Fruit fly (Drosophila melanogaster) whole organism, embryonic: Measurements from ENCODE around the gene CG12608.

Source experiments
- ATbp ChIP-seq: fragments of 200-800 bp; sonication (Bioruptor generic); optimal IDR thresholded peaks from 2 replicates; lab custom pipeline; 2017; ENCODE audit warnings: missing biosample characterization, mild to moderate bottlenecking, missing genetic modification characterization, missing genetic modification reagents
- Adf1 ChIP-seq: fragments of 200-800 bp; sonication (Bioruptor generic); IDR thresholded peaks from 2 replicates; pipeline ENCODE4 v1.3.6; 2022; ENCODE audit warnings: missing biosample characterization, missing genetic modification characterization
- Atf6 ChIP-seq: fragments of 200-800 bp; sonication (Bioruptor generic); IDR thresholded peaks from 2 replicates; pipeline ENCODE4 v1.3.6; 2022; ENCODE audit warnings: missing biosample characterization, missing genetic modification characterization
- CG10366 ChIP-seq: fragments of 200-800 bp; sonication (Bioruptor generic); IDR thresholded peaks from 2 replicates; pipeline ENCODE4 v1.3.6; 2022; ENCODE audit warnings: missing biosample characterization, missing genetic modification characterization
- CG12155 ChIP-seq: fragments of 200-800 bp; sonication (Bioruptor generic); optimal IDR thresholded peaks from 3 replicates; lab custom pipeline; 2016; ENCODE audit warnings: missing biosample characterization, missing genetic modification characterization
- CG15269 ChIP-seq: fragments of 200-800 bp; sonication (Bioruptor generic); optimal IDR thresholded peaks from 2 replicates; lab custom pipeline; 2018; ENCODE audit warnings: missing biosample characterization, mild to moderate bottlenecking, missing genetic modification characterization, moderate library complexity
- CG1647 ChIP-seq: fragments of 200-800 bp; sonication (Bioruptor generic); optimal IDR thresholded peaks from 3 replicates; lab custom pipeline; 2016; ENCODE audit warnings: missing biosample characterization, missing genetic modification characterization
- CG2199 ChIP-seq: fragments of 200-800 bp; sonication (Bioruptor generic); IDR thresholded peaks from 3 replicates; pipeline ENCODE4 v1.3.6; 2022; ENCODE audit warnings: missing biosample characterization, missing genetic modification characterization
- CG30403 ChIP-seq: fragments of 200-800 bp; sonication (Bioruptor generic); optimal IDR thresholded peaks from 3 replicates; lab custom pipeline; 2016; ENCODE audit warnings: missing biosample characterization, missing genetic modification characterization
- CG30431 ChIP-seq: fragments of 200-800 bp; sonication (Bioruptor generic); optimal IDR thresholded peaks from 2 replicates; lab custom pipeline; 2017; ENCODE audit warnings: missing biosample characterization, missing genetic modification characterization
- CG3065 ChIP-seq: fragments of 200-800 bp; sonication (Bioruptor generic); optimal IDR thresholded peaks from 2 replicates; lab custom pipeline; 2016; ENCODE audit warnings: missing biosample characterization, missing genetic modification characterization
- CG31388 ChIP-seq: fragments of 200-800 bp; sonication (Bioruptor generic); optimal IDR thresholded peaks from 2 replicates; lab custom pipeline; 2016; ENCODE audit warnings: missing biosample characterization, missing genetic modification characterization
- CG3847 ChIP-seq: fragments of 200-800 bp; sonication (Bioruptor generic); IDR thresholded peaks from 2 replicates; pipeline ENCODE4 v1.3.6; 2022; ENCODE audit warnings: missing biosample characterization, missing genetic modification characterization
- CG4404 ChIP-seq: fragments of 200-800 bp; sonication (Bioruptor generic); IDR thresholded peaks from 2 replicates; pipeline ENCODE4 v1.3.6; 2022; ENCODE audit warnings: missing biosample characterization, missing genetic modification characterization
- CG5953 ChIP-seq: fragments of 200-800 bp; sonication (Bioruptor generic); IDR thresholded peaks from 2 replicates; pipeline ENCODE4 v1.3.6; 2022; ENCODE audit warnings: missing biosample characterization, missing genetic modification characterization
- CG6272 ChIP-seq: fragments of 200-800 bp; sonication (Bioruptor generic); IDR thresholded peaks from 2 replicates; pipeline ENCODE4 v1.3.6; 2022; ENCODE audit warnings: missing biosample characterization, missing genetic modification characterization
- Chrac-16 ChIP-seq: fragments of 200-800 bp; sonication (Bioruptor generic); optimal IDR thresholded peaks from 3 replicates; lab custom pipeline; 2016; ENCODE audit warnings: missing biosample characterization, missing genetic modification characterization
- CkIIα-i1 ChIP-seq: fragments of 200-800 bp; sonication (Bioruptor generic); IDR thresholded peaks from 2 replicates; pipeline ENCODE4 v1.3.6; 2022; ENCODE audit warnings: missing biosample characterization, missing genetic modification characterization
- Dip2 ChIP-seq: fragments of 200-800 bp; sonication (Bioruptor generic); IDR thresholded peaks from 2 replicates; pipeline ENCODE4 v1.3.6; 2022; ENCODE audit warnings: missing biosample characterization, missing genetic modification characterization
- ERR ChIP-seq: fragments of 200-800 bp; sonication (Bioruptor generic); optimal IDR thresholded peaks from 2 replicates; lab custom pipeline; 2016; ENCODE audit warnings: missing biosample characterization, missing genetic modification characterization
- Fer1 ChIP-seq: fragments of 200-800 bp; sonication (Bioruptor generic); optimal IDR thresholded peaks from 2 replicates; lab custom pipeline; 2017; ENCODE audit warnings: missing biosample characterization, mild to moderate bottlenecking, missing genetic modification characterization
- Fer2 ChIP-seq: fragments of 200-800 bp; sonication (Bioruptor generic); optimal IDR thresholded peaks from 2 replicates; lab custom pipeline; 2018; ENCODE audit warnings: missing biosample characterization, mild to moderate bottlenecking, missing genetic modification characterization, moderate library complexity
- HLH4C ChIP-seq: fragments of 200-800 bp; sonication (Bioruptor generic); IDR thresholded peaks from 3 replicates; pipeline ENCODE4 v1.3.6; 2022; ENCODE audit warnings: missing biosample characterization, missing genetic modification characterization; ENCODE audit not compliant: partially characterized antibody
- Hand ChIP-seq: fragments of 200-800 bp; sonication (Bioruptor generic); optimal IDR thresholded peaks from 2 replicates; lab custom pipeline; 2017; ENCODE audit warnings: mild to moderate bottlenecking, missing biosample characterization, missing genetic modification reagents, missing genetic modification characterization
- Lpt ChIP-seq: fragments of >200 bp; optimal IDR thresholded peaks from 2 replicates; lab custom pipeline; 2018; ENCODE audit warnings: missing biosample characterization, missing genetic modification characterization
- Nf-YA ChIP-seq: fragments of 200-800 bp; sonication (Bioruptor generic); IDR thresholded peaks from 2 replicates; pipeline ENCODE4 v1.3.6; 2022; ENCODE audit warnings: missing biosample characterization, missing genetic modification characterization
- NfI ChIP-seq: fragments of 200-800 bp; sonication (Bioruptor generic); optimal IDR thresholded peaks from 3 replicates; lab custom pipeline; 2018; ENCODE audit warnings: missing biosample characterization, mild to moderate bottlenecking, missing genetic modification characterization, moderate library complexity
- Oaz ChIP-seq: fragments of 200-800 bp; sonication (Bioruptor generic); IDR thresholded peaks from 2 replicates; pipeline ENCODE4 v1.3.6; 2022; ENCODE audit warnings: missing biosample characterization, missing genetic modification characterization
- Pdp1 ChIP-seq, 2 experiments: fragments of 200-800 bp; sonication (Bioruptor generic); optimal IDR thresholded peaks; 3 replicates each; lab custom pipeline; 2016; ENCODE audit warnings: missing biosample characterization in 2 of 2, missing genetic modification characterization in 2 of 2, mild to moderate bottlenecking in 1 of 2, moderate library complexity in 1 of 2
- Rfx ChIP-seq: fragments of 200-800 bp; sonication (Bioruptor generic); IDR thresholded peaks from 2 replicates; pipeline ENCODE4 v1.3.6; 2022; ENCODE audit warnings: missing biosample characterization, missing genetic modification characterization
- Sox102F ChIP-seq: fragments of 200-800 bp; sonication (Bioruptor generic); optimal IDR thresholded peaks from 2 replicates; lab custom pipeline; 2018; ENCODE audit warnings: missing biosample characterization, mild to moderate bottlenecking, missing genetic modification characterization, moderate library complexity
- Tbp ChIP-seq: fragments of >200 bp; optimal IDR thresholded peaks from 2 replicates; lab custom pipeline; 2018; ENCODE audit warnings: missing biosample characterization, missing genetic modification characterization
- YL-1 ChIP-seq: fragments of 200-800 bp; sonication (Bioruptor generic); optimal IDR thresholded peaks from 3 replicates; lab custom pipeline; 2017; ENCODE audit warnings: missing biosample characterization, mild to moderate bottlenecking, missing genetic modification characterization
- br ChIP-seq: fragments of >200 bp; optimal IDR thresholded peaks from 2 replicates; lab custom pipeline; 2017
- dmrt11E ChIP-seq: fragments of 200-800 bp; sonication (Bioruptor generic); optimal IDR thresholded peaks from 3 replicates; lab custom pipeline; 2018; ENCODE audit warnings: missing biosample characterization, mild to moderate bottlenecking, missing genetic modification characterization, moderate library complexity
- ftz-f1 ChIP-seq: fragments of 200-800 bp; sonication (Bioruptor generic); optimal IDR thresholded peaks from 2 replicates; lab custom pipeline; 2016; ENCODE audit warnings: missing biosample characterization, missing genetic modification characterization
- gfzf ChIP-seq: fragments of 200-800 bp; sonication (Bioruptor generic); optimal IDR thresholded peaks from 2 replicates; lab custom pipeline; 2016; ENCODE audit warnings: missing biosample characterization, mild to moderate bottlenecking, missing genetic modification characterization, moderate library complexity
- grau ChIP-seq: fragments of 200-800 bp; optimal IDR thresholded peaks from 3 replicates; lab custom pipeline; 2019; ENCODE audit warnings: missing biosample characterization, mild to moderate bottlenecking, missing genetic modification characterization, moderate library complexity
- hb ChIP-seq: fragments of 200-800 bp; sonication (Bioruptor generic); IDR thresholded peaks from 3 replicates; pipeline ENCODE4 v1.3.6; 2022; ENCODE audit warnings: missing biosample characterization, missing genetic modification characterization; ENCODE audit not compliant: partially characterized antibody
- hth ChIP-seq: fragments of >200 bp; optimal IDR thresholded peaks from 2 replicates; lab custom pipeline; 2017; ENCODE audit warnings: inconsistent platforms
- insv ChIP-seq, 2 experiments: fragments of 200-800 bp; sonication (Bioruptor generic); optimal IDR thresholded peaks; 3 replicates each; lab custom pipeline; 2016 to 2018; ENCODE audit warnings: missing biosample characterization in 2 of 2, missing genetic modification characterization in 2 of 2
- nmo ChIP-seq: fragments of 200-800 bp; sonication (Bioruptor generic); optimal IDR thresholded peaks from 2 replicates; lab custom pipeline; 2018; ENCODE audit warnings: missing biosample characterization, mild to moderate bottlenecking, missing genetic modification characterization, moderate library complexity
- nom ChIP-seq: fragments of 200-800 bp; sonication (Bioruptor generic); optimal IDR thresholded peaks from 2 replicates; lab custom pipeline; 2017; ENCODE audit warnings: missing biosample characterization, missing genetic modification characterization, mild to moderate bottlenecking, moderate library complexity, missing genetic modification reagents
- peb ChIP-seq: fragments of 200-800 bp; sonication (Bioruptor generic); IDR thresholded peaks from 2 replicates; pipeline ENCODE4 v1.3.6; 2022; ENCODE audit warnings: missing biosample characterization, missing genetic modification characterization
- ranshi ChIP-seq: fragments of 200-800 bp; sonication (Bioruptor generic); IDR thresholded peaks from 2 replicates; pipeline ENCODE4 v1.3.6; 2022; ENCODE audit warnings: missing biosample characterization, missing genetic modification characterization
- sc ChIP-seq, 3 experiments: fragments of >200 bp in 2 of 3; fragments of 200-800 bp in 1 of 3; sonication (Bioruptor generic) in 1 of 3; optimal IDR thresholded peaks; 2 replicates in 2 of 3; 3 replicates in 1 of 3; lab custom pipeline; 2017; ENCODE audit warnings: mild to moderate bottlenecking in 1 of 3, missing biosample characterization in 1 of 3, missing genetic modification characterization in 1 of 3, missing genetic modification reagents in 1 of 3
- slou ChIP-seq: fragments of 200-800 bp; sonication (Bioruptor generic); optimal IDR thresholded peaks from 3 replicates; lab custom pipeline; 2016; ENCODE audit warnings: missing biosample characterization, missing genetic modification characterization
- sna ChIP-seq: fragments of 200-800 bp; sonication (Bioruptor generic); IDR thresholded peaks from 2 replicates; pipeline ENCODE4 v1.3.6; 2022; ENCODE audit warnings: missing biosample characterization, missing genetic modification characterization; ENCODE audit not compliant: partially characterized antibody
- tio ChIP-seq: fragments of 200-800 bp; sonication (Bioruptor generic); optimal IDR thresholded peaks from 2 replicates; lab custom pipeline; 2017; ENCODE audit warnings: missing biosample characterization, missing genetic modification characterization, inconsistent platforms
- toy ChIP-seq: fragments of 200-800 bp; sonication (Bioruptor generic); IDR thresholded peaks from 2 replicates; pipeline ENCODE4 v1.3.6; 2022; ENCODE audit warnings: missing biosample characterization, missing genetic modification characterization
- trh ChIP-seq: fragments of 200-800 bp; sonication (Bioruptor generic); optimal IDR thresholded peaks from 2 replicates; lab custom pipeline; 2016; ENCODE audit warnings: missing biosample characterization, missing genetic modification characterization

Gene CG12608

DNA sequence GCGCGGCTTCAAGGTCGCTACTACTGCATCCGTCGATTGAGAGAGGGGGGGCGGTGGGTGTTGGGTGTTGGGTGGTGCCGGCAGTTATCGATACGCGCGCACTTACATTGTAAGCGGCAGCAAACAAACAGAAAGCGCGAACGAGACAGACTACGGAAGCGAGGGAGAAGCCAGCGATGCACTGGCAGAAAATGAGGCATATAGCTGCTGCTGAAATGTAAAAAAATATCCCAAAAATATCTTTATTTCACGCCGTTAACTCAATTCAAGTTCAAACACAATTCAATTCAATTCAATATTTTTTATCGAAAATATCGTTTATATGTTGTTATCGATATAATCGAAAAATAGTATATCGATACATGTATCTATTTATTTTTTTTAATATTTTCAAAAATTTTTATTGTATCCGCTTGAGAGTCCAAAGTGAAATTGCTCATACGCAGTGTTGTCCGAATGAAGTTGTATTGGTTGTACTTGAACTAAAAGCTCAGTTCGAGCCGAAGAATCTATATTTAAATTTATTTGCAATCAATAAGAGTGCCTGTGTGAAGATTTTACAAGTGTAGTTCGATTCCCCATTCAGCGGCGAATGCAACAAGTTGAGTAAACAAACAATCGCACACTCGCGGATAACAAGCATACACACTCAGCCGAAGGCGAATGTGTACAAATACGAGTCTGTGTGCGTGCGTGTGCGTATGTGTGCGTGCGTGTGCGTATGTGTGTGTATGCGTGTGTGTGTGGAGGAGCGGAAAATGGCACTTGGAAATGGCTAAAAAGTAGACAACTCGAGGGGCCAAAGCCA, 32.1 kb downstream of the CG12608 start (continued):
- TF ChIP-seq HLH4C (GFP tag; lab: Robert Waterston, UW), result no peak
- no peak for TF ChIP-seq sc (optimal IDR thresholded peaks at IDR 0.05; lab: Kevin White, UChicago)
- no peak for TF ChIP-seq sc (GFP tag; optimal IDR thresholded peaks at IDR 0.05; lab: Kevin White, UChicago)
- TF ChIP-seq gfzf, result no peak
- no peak for TF ChIP-seq Tbp
- no peak for TF ChIP-seq Pdp1 (GFP tag; optimal IDR thresholded peaks at IDR 0.05; lab: Kevin White, UChicago)
- no peak for TF ChIP-seq Atf6 (GFP tag; lab: Robert Waterston, UW)
- TF ChIP-seq nom, result no peak
- no peak for TF ChIP-seq dmrt11E (tag; lab: Kevin White, UChicago)
- no peak for TF ChIP-seq hth (lab: Kevin White, UChicago)
- TF ChIP-seq tio (GFP tag; lab: Kevin White, UChicago), result no peak
- no peak for TF ChIP-seq CG3847 (GFP tag; lab: Robert Waterston, UW)
- no peak for TF ChIP-seq CG30431 (GFP tag; lab: Kevin White, UChicago)
- TF ChIP-seq Hand (GFP tag; lab: Kevin White, UChicago), result no peak
- peak; percentile 49 for TF ChIP-seq Rfx
- TF ChIP-seq Dip2, result no peak
- no peak for TF ChIP-seq br
- no peak for TF ChIP-seq CG1647 (GFP tag; lab: Kevin White, UChicago)
- TF ChIP-seq ATbp (GFP tag; lab: Kevin White, UChicago), result peak; percentile 14
- TF ChIP-seq hb (GFP tag; lab: Robert Waterston, UW), result no peak
- no peak for TF ChIP-seq sna
- TF ChIP-seq CkIIα-i1 (GFP tag; lab: Robert Waterston, UW), result no peak
- TF ChIP-seq ranshi (GFP tag; lab: Robert Waterston, UW), result no peak
- TF ChIP-seq CG10366, result peak; percentile 14; the same call in 1 of the 2 replicates
- TF ChIP-seq CG6272 (GFP tag; lab: Robert Waterston, UW), result no peak
- no peak for TF ChIP-seq Chrac-16 (GFP tag; lab: Kevin White, UChicago)
- no peak for TF ChIP-seq CG31388
- TF ChIP-seq YL-1 (GFP tag; lab: Kevin White, UChicago), result no peak
- TF ChIP-seq Fer2 (tag; lab: Kevin White, UChicago), result no peak
- TF ChIP-seq CG12155 (GFP tag; lab: Kevin White, UChicago), result no peak
- no peak for TF ChIP-seq NfI (GFP tag; lab: Kevin White, UChicago)
- TF ChIP-seq CG2199 (GFP tag; lab: Robert Waterston, UW), result no peak
- TF ChIP-seq peb (GFP tag; lab: Robert Waterston, UW), result no peak
- TF ChIP-seq Adf1 (GFP tag; lab: Robert Waterston, UW), result no peak
- no peak for TF ChIP-seq Lpt (GFP tag; lab: Kevin White, UChicago)
- no peak for TF ChIP-seq insv (GFP tag; optimal IDR thresholded peaks at IDR 0.05; lab: Kevin White, UChicago)
- no peak for TF ChIP-seq toy (GFP tag; lab: Robert Waterston, UW)
- TF ChIP-seq Sox102F, result peak; percentile 53
- peak; percentile 37 for TF ChIP-seq grau (tag; lab: Kevin White, UChicago)
- peak; percentile 54 for TF ChIP-seq CG30403 (GFP tag; lab: Kevin White, UChicago)
- no peak for TF ChIP-seq ERR (GFP tag; lab: Kevin White, UChicago)
- TF ChIP-seq CG5953, result no peak
- peak; percentile 2 for TF ChIP-seq Fer1
- no peak for TF ChIP-seq CG4404 (GFP tag; lab: Robert Waterston, UW)
- TF ChIP-seq slou (GFP tag; lab: Kevin White, UChicago), result no peak
- no peak for TF ChIP-seq CG3065
- TF ChIP-seq CG15269 (tag; lab: Kevin White, UChicago), result peak; percentile 30
- TF ChIP-seq trh, result no peak
- no peak for TF ChIP-seq ftz-f1
- TF ChIP-seq Oaz, result no peak
- no peak for TF ChIP-seq Nf-YA (GFP tag; lab: Robert Waterston, UW)
- peak; percentile 42 for TF ChIP-seq nmo
